Fruit fly (Drosophila melanogaster): ENCODE measurements around the gene ttk.

Gene ttk

DNA sequence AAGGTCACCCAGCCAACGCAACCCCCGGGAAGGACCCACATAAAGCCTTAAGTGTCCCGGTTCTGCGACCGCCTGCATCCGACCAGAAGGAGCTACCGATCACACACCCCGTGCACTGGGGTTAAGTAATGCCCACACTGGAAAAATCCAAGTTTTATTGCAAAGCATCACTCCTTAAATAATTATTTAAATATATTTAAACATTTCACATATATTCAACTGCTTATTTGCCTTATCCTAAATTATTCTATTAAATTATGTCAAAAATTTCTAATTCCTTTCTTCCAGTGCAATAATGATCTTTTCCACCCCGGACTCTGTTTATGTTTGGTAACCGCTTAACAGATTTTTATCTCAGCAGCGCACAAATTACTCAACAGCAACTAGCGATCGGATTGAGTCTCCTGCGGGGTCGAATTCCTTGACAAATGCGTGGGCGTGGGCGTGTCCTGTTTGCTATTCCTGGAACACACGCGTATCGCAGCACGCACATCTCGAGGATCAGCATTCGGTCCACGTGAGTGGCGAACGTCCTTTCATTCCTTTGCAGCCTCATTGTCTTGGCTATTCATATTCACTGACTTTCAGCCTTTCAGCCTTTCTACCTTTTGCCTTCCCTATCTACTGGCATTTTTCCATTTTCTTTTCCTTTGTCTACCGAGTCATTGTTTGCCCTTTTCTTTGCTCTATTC lies 9.0 kb upstream of the ttk start (continued):
- TF ChIP-seq Hr78 (GFP tag; optimal IDR thresholded peaks at IDR 0.05) (no peak), zfh2 (GFP tag; optimal IDR thresholded peaks at IDR 0.05) (no peak), tna (GFP tag; IDR thresholded peaks at IDR 0.05; ENCODE audit: partially characterized antibody) (no peak), CG10267 (tag; optimal IDR thresholded peaks at IDR 0.05) (peak; percentile 71), CG9437 (GFP tag; optimal IDR thresholded peaks at IDR 0.05) (no peak), Ada2b (GFP tag; IDR thresholded peaks at IDR 0.05) (no peak), Rfx (GFP tag; IDR thresholded peaks at IDR 0.05) (no peak), peb (GFP tag; IDR thresholded peaks at IDR 0.05) (peak; percentile 40; the same call in 1 of the 2 replicates), CG4328 (GFP tag; optimal IDR thresholded peaks at IDR 0.05) (no peak), tin (GFP tag; optimal IDR thresholded peaks at IDR 0.05) (peak; percentile 39), CG6689 (GFP tag; IDR thresholded peaks at IDR 0.05) (peak; percentile 62), vfl (GFP tag; optimal IDR thresholded peaks at IDR 0.05) (no peak), CG1024 (GFP tag; IDR thresholded peaks at IDR 0.05) (peak; percentile 53), kni (GFP tag; optimal IDR thresholded peaks at IDR 0.05) (no peak), pzg (GFP tag; optimal IDR thresholded peaks at IDR 0.05) (no peak), CG16779 (GFP tag; IDR thresholded peaks at IDR 0.05) (no peak), CG10959 (GFP tag; IDR thresholded peaks at IDR 0.05) (peak; percentile 89), tup (GFP tag; optimal IDR thresholded peaks at IDR 0.05) (no peak), NFAT (GFP tag; IDR thresholded peaks at IDR 0.05) (no peak), Gug (GFP tag; IDR thresholded peaks at IDR 0.05) (no peak; the same call in 3 of the 4 replicates), Lim3 (GFP tag; IDR thresholded peaks at IDR 0.05) (no peak), HLHmδ (GFP tag; optimal IDR thresholded peaks at IDR 0.05) (no peak), CG34224 (GFP tag; IDR thresholded peaks at IDR 0.05; ENCODE audit: partially characterized antibody) (no peak), Dek (tag; optimal IDR thresholded peaks at IDR 0.05) (no peak), CG7987 (GFP tag; optimal IDR thresholded peaks at IDR 0.05) (no peak), Nf-YB (GFP tag; optimal IDR thresholded peaks at IDR 0.05) (peak; percentile 22), MBD-R2 (GFP tag; IDR thresholded peaks at IDR 0.05) (no peak), CG5180 (GFP tag; optimal IDR thresholded peaks at IDR 0.05) (no peak), danr (GFP tag; IDR thresholded peaks at IDR 0.05) (no peak), twi (tag; optimal IDR thresholded peaks at IDR 0.05) (peak; percentile 52), HmgZ (tag; optimal IDR thresholded peaks at IDR 0.05) (no peak), org-1 (GFP tag; optimal IDR thresholded peaks at IDR 0.05) (no peak), hbn (GFP tag; IDR thresholded peaks at IDR 0.05; ENCODE audit: partially characterized antibody) (no peak), CG10565 (GFP tag; optimal IDR thresholded peaks at IDR 0.05) (no peak), Kr (GFP tag; optimal IDR thresholded peaks at IDR 0.05) (peak; percentile 88), CG4282 (GFP tag; optimal IDR thresholded peaks at IDR 0.05) (no peak), CG6765 (GFP tag; optimal IDR thresholded peaks at IDR 0.05) (no peak), ase (GFP tag; IDR thresholded peaks at IDR 0.05) (no peak), CG14014 (GFP tag; IDR thresholded peaks at IDR 0.05) (no peak), ken (GFP tag; IDR thresholded peaks at IDR 0.05) (no peak), CG7556 (GFP tag; optimal IDR thresholded peaks at IDR 0.05) (peak; percentile 48), inv (GFP tag; IDR thresholded peaks at IDR 0.05; ENCODE audit: partially characterized antibody) (no peak), fu2 (GFP tag; optimal IDR thresholded peaks at IDR 0.05) (no peak), az2 (GFP tag; optimal IDR thresholded peaks at IDR 0.05) (peak; percentile 37), ranshi (GFP tag; IDR thresholded peaks at IDR 0.05) (peak; percentile 39; the same call in 1 of the 2 replicates), trh (GFP tag; optimal IDR thresholded peaks at IDR 0.05) (no peak), grn (GFP tag; optimal IDR thresholded peaks at IDR 0.05) (peak; percentile 70), bsh (GFP tag; optimal IDR thresholded peaks at IDR 0.05) (peak in 1 of 2 experiments; percentile 61), mld (GFP tag; IDR thresholded peaks at IDR 0.05; ENCODE audit: partially characterized antibody) (no peak), CG4360 (GFP tag; IDR thresholded peaks at IDR 0.05) (no peak)

Measured in whole organism, embryonic.